Fruit fly (Drosophila melanogaster) Kc167 (cell line): ENCODE measurements around the gene Gba1b.

Experiments
- Myc ChIP-seq: fragments of >200 bp; optimal IDR thresholded peaks from 2 replicates; lab custom pipeline; 2017; ENCODE audit warnings: missing external identifiers
- h ChIP-seq: fragments of >200 bp; optimal IDR thresholded peaks from 3 replicates; lab custom pipeline; 2018; ENCODE audit warnings: missing external identifiers
- insv ChIP-seq: fragments of >200 bp; optimal IDR thresholded peaks from 3 replicates; lab custom pipeline; 2018; ENCODE audit warnings: missing external identifiers
- psq ChIP-seq: fragments of >200 bp; optimal IDR thresholded peaks from 2 replicates; lab custom pipeline; 2017; ENCODE audit warnings: missing external identifiers
- ttk ChIP-seq: sonication (Bioruptor generic); optimal IDR thresholded peaks from 2 replicates; lab custom pipeline; 2017; ENCODE audit warnings: missing external identifiers

DNA sequence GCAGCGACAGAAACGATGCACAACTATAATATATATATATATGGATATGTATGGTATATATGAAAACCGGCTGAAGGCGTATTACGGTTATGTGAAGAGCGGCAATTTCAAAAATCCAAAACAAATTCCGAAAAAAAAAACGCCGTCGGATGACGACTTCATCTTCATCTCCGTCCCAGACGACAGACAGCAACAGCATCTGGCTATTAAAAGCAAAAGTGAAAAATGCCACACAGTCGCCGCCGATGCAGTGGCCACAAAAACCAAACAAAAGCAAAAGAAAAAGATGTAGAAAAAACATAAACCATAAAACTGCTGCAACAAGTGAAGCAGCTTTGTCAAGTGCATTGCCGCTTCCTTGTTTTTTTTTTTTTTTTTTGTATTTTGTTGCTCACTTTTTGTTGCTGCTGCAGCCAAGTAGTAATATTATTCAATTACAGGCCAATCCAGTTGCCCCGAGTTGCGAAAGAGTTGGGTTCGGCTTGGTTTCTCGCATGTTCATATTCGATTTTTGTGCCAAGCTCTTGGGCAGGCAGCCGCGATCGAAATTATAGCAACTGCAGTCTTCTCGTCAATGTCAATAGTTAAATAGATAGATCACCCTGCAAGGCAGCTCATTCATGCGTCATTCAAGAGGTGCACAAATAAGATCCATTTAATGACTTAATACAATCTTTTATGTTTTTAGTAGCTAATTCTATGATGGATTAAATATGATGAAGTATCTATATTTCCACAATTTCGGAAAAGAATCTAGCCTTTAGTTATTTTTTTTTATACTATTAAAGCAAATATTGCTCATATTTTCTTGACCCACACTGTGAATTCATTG is 30.2 kb downstream of the Gba1b start:
- TF ChIP-seq insv (lab: Kevin White, UChicago) (no peak), psq (lab: Kevin White, UChicago) (no peak), h (lab: Kevin White, UChicago) (no peak), ttk (lab: Kevin White, UChicago) (no peak), Myc (no peak)
